Worm (Caenorhabditis elegans): ENCODE data around the gene F16B4.5.
A peak's percentile ranks its signal among the peaks of the same experiment; 100 is the strongest.

- TF ChIP-seq ref-2 (tag; optimal IDR thresholded peaks at IDR 0.05) (no peak), elt-2 (tag; optimal IDR thresholded peaks at IDR 0.05) (peak; percentile 25)
These were observed 42.5 kb upstream of the F16B4.5 start, which contains the start of gene oac-32 for ce11 chrV:1545694-1546093.

Measured in whole organism, late embryonic.